Fruit fly (Drosophila melanogaster) whole organism, larva: ENCODE results near the gene CG42675.

Experiments used
- noc ChIP-seq: fragments of 200-800 bp; sonication (Bioruptor generic); optimal IDR thresholded peaks from 3 replicates; lab custom pipeline; 2019; ENCODE audit warnings: missing biosample characterization, mild to moderate bottlenecking, missing genetic modification characterization, moderate library complexity

The CG42675 gene

dm6 chr3R:5813157-5813659 is at the start of gene CG42675:
Gene CG42675, plus strand, starts transcription at chr3R:5813609.
- no peak for TF ChIP-seq noc (tag; lab: Kevin White, UChicago)

DNA sequence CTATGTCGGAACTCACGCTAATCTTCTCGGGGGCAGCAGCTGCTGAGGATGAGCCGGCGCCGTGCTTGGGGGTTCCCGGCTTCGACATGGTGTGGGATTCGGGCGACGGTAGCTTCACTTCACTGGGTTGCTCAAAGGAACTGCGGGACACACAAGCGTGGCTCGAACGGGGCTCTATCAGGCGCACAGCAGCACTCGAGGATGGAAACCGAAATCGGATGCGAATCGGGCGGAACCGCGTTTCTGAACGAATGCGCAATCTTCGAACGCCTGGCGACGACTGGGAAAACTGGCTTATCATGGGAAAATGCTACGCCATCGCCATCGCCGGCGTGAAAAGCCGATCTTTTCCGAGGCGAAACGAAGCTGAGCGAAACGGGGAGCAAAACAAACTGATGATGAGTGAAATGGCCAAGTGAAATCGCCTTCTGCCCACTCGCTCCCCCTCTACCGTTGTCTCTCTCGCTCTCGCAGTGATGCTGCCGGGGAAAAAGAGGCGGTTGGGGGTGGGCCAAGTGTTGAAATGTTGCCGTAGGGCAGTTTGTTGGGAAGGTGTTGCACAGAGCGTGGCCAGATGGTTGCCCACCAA is 41.7 kb upstream of the CG42675 start:
- no peak for TF ChIP-seq noc (tag; lab: Kevin White, UChicago)

dm6 chr3R:5772433-5772832 is 41.0 kb upstream of the CG42675 start:
- TF ChIP-seq noc (tag; lab: Kevin White, UChicago), result no peak

DNA sequence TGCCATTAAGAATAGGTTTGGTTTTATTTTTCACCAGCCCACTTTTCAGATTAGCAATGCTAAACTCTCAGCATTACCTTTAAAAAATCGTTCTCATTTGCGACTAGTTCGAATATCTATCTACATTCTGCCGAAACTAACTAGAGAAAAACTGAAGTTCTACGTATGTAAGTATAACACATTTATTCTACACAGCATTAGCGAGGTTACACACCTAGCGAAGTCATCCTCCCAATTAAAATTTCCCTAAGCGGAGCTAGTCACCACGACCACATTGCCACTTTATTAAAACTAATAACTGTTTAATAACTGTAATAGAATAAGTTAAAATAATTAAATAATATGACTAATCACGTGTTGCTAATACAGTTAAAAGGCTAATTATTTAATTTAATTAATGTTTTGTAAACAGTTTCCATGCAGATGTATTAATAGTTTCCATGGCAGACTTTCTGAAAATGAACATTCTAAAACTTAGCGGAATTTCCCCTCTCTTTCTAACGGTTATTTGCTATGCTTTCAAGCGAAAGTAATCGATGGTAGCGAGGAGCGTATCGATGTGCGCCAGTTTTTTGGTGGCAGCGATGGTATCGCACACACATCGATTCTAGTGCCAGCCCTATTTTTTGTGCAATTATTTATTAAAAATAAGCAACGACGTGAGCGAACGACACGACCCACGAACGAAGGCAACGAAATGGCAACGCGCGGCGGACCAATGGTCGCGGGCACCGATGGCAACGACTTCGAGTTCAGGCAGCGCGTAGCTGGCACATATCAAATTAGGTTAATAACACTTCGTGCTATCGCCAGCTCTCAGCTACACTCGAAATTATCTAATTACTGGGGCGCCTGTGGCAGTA is 34.4 kb upstream of the CG42675 start, which contains the start of gene jagn:
TSS of gene jagn (plus strand) at position 585 of the 863 bp plus-strand sequence.
- TF ChIP-seq noc (tag; lab: Kevin White, UChicago), result no peak

DNA sequence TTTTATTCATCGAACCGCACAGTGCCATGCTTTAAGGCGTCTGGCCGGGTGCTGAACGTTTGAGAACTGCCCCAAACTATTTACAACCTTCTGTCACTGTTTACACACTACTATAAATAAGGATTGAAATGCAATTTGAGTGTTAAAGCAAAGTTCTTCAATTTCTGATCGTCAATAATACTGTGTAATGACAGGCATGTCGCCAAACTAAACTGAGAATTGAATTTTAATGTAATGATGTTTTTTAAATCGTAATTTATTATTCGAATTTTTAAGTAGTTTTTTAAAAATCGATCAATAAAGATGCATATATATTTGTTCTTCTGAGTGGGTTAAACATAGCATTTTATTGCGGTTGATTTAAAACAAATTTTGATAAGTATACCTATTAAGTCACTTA is 32.4 kb upstream of the CG42675 start, which contains the start of gene CG2082:
TSS of gene CG2082 (minus strand) at position 101 of the 400 bp plus-strand sequence.
- no peak for TF ChIP-seq noc (tag; lab: Kevin White, UChicago)

dm6 chr3R:5781462-5781861 is 31.9 kb upstream of the CG42675 start, which contains the start of gene kat-60L1:
Gene kat-60L1, plus strand, starts transcription at chr3R:5781762.
- TF ChIP-seq noc (tag; lab: Kevin White, UChicago), result no peak

- peak; percentile 88 for TF ChIP-seq noc (tag; lab: Kevin White, UChicago)
Measured at dm6 chr3R:5789025-5789953, 24.1 kb upstream of the CG42675 start, which contains the start of the genes Hat1 and Rpn5. Gene Hat1, minus strand, starts transcription at chr3R:5789384. Gene Rpn5, plus strand, starts transcription at chr3R:5789493.

- peak; percentile 99 for TF ChIP-seq noc (tag; lab: Kevin White, UChicago)
Measured at dm6 chr3R:5791497-5791896, 21.9 kb upstream of the CG42675 start, which contains the start of gene Hpf1. Gene Hpf1, plus strand, starts transcription at chr3R:5791879.

dm6 chr3R:5794267-5795089 is 18.9 kb upstream of the CG42675 start, which contains the start of the genes PSMG1 and CG10979:
Gene PSMG1, minus strand, starts transcription at chr3R:5794317.
Gene CG10979, plus strand, starts transcription at chr3R:5794705.
- TF ChIP-seq noc (tag; lab: Kevin White, UChicago), result no peak

dm6 chr3R:5797709-5798108 is 15.7 kb upstream of the CG42675 start:
- no peak for TF ChIP-seq noc (tag; lab: Kevin White, UChicago)

DNA sequence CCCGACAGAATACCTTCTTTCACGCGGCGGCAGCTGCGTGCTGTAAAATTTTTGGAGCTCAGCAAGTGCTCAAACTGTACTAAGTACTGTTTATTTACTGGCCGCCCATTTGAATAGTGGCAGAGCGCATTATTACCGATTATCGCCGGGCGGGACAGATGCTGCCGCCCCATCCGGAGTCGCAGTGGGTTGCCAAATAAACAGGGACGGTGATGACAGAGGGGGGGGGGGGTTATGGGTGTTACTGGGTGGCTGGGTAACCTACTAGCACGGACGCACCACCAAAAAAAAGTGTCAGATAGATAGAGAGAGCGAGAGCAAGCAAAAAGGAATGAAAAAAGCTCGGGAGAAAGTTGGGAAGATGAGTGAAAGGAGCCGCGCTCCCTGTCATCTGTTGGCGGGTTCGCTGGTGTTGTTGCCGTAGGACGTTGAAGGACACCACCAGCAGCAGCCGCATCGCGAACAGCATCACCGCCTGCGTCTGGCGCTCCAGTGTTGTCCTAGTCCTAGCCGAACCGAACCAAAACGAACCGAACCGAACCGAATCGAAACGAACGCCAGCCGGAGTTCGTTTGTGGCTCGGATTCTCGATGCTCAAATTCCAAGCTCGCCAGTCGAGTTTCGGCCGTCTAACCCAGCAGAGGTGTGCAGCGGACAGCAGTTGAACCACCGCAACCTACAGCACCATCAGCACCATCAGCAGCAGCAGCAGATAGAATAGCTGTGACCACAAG is 11.5 kb upstream of the CG42675 start, which contains the start of gene CG11000:
TSS of gene CG11000 (plus strand) at position 626 of the 734 bp plus-strand sequence.
- TF ChIP-seq noc (tag; lab: Kevin White, UChicago), result no peak

DNA sequence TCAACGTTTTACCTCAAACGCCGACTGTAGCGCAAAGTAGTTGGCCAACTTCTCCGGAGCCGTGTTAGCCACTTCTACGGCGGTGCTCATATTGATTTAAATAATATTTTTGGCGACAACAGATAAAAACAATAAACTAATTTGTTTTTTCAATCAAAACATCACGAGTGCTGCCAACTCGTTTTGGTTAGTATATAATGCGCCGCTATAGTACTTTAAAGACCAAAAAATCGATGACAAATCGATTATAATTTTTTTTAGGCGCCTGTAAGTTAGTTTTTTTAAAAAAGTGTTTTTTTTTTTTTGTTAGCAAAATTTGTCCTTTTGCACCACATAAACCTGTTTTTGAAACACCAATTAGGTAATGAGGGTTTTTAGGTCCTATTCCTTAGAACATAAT is 7.8 kb downstream of the CG42675 start, which contains the start of gene Hpr1:
TSS of gene Hpr1 (minus strand) at position 198 of the 400 bp plus-strand sequence.
- no peak for TF ChIP-seq noc (tag; lab: Kevin White, UChicago)

- TF ChIP-seq noc (tag; lab: Kevin White, UChicago), result peak; percentile 56
Measured at dm6 chr3R:5821750-5822149, 8.3 kb downstream of the CG42675 start, which contains the start of gene CG46303. Gene CG46303, plus strand, starts transcription at chr3R:5821972.
